Worm (Caenorhabditis elegans): Measurements from ENCODE around the gene C33A12.3.

The C33A12.3 gene

ce11 chrIV:9477135-9477928, 35.5 kb downstream of the C33A12.3 start, which contains the start of gene wrt-3 (continued):
- TF ChIP-seq nhr-48 (tag; optimal IDR thresholded peaks at IDR 0.05): peak; percentile 76
- TF ChIP-seq zfp-2 (tag; optimal IDR thresholded peaks at IDR 0.05): peak; percentile 46
- peak; percentile 93 for TF ChIP-seq arid-1 (GFP tag; conservative IDR thresholded peaks at IDR 0.05)
- TF ChIP-seq spr-1 (tag; optimal IDR thresholded peaks at IDR 0.05): peak; percentile 74
- TF ChIP-seq ceh-44 (GFP tag; IDR thresholded peaks at IDR 0.05): peak; percentile 88; the same call in 1 of the 2 replicates
- peak; percentile 99 for TF ChIP-seq dmd-8 (GFP tag; IDR thresholded peaks at IDR 0.05)
- TF ChIP-seq sdz-12 (GFP tag; optimal IDR thresholded peaks at IDR 0.05): peak; percentile 93
- TF ChIP-seq T20F7.1 (GFP tag; optimal IDR thresholded peaks at IDR 0.05): peak; percentile 68
- TF ChIP-seq Y105C5A.15 (GFP tag; IDR thresholded peaks at IDR 0.05): peak; percentile 94
- TF ChIP-seq F44E2.7 (GFP tag; IDR thresholded peaks at IDR 0.05): peak; percentile 97
- peak; percentile 91 for TF ChIP-seq pha-4 (GFP tag; IDR thresholded peaks at IDR 0.05)
- TF ChIP-seq pha-4 (tag; optimal IDR thresholded peaks at IDR 0.05): no peak
- TF ChIP-seq unc-130 (GFP tag; optimal IDR thresholded peaks at IDR 0.05): peak; percentile 67
- TF ChIP-seq snpc-1.2 (GFP tag; IDR thresholded peaks at IDR 0.05): peak; percentile 96
- peak; percentile 13 for TF ChIP-seq nhr-28 (tag; optimal IDR thresholded peaks at IDR 0.05)
- TF ChIP-seq Y5F2A.4 (GFP tag; optimal IDR thresholded peaks at IDR 0.05): peak; percentile 89
- TF ChIP-seq madf-5 (GFP tag; IDR thresholded peaks at IDR 0.05): peak; percentile 89 to 92
- TF ChIP-seq zfp-3 (GFP tag; conservative IDR thresholded peaks at IDR 0.05): 0 out of 2 replicates have a peak, but pooled peaks have one; percentile 74
- TF ChIP-seq daf-8 (GFP tag; IDR thresholded peaks at IDR 0.05): no peak
- peak; percentile 80 for TF ChIP-seq lir-3 (tag; optimal IDR thresholded peaks at IDR 0.05)
- peak; percentile 79 for TF ChIP-seq tra-1 (GFP tag; IDR thresholded peaks at IDR 0.05)

ce11 chrIV:9469293-9469692, 43.5 kb downstream of the C33A12.3 start:
- TF ChIP-seq daf-8 (GFP tag; IDR thresholded peaks at IDR 0.05): no peak
- TF ChIP-seq nhr-10 (tag; optimal IDR thresholded peaks at IDR 0.05): no peak
- no peak for TF ChIP-seq mxl-3 (GFP tag; optimal IDR thresholded peaks at IDR 0.05)
- no peak for TF ChIP-seq zip-2 (tag; optimal IDR thresholded peaks at IDR 0.05)
- TF ChIP-seq dmd-6 (GFP tag; IDR thresholded peaks at IDR 0.05): no peak
- TF ChIP-seq ceh-28 (tag; optimal IDR thresholded peaks at IDR 0.05): no peak
- no peak for TF ChIP-seq mdt-29 (GFP tag; IDR thresholded peaks at IDR 0.05)
- TF ChIP-seq snpc-1.2 (GFP tag; IDR thresholded peaks at IDR 0.05): no peak
- no peak for TF ChIP-seq spr-1 (tag; optimal IDR thresholded peaks at IDR 0.05)
- no peak for TF ChIP-seq lin-1 (GFP tag; IDR thresholded peaks at IDR 0.05)
- TF ChIP-seq F44E2.7 (GFP tag; IDR thresholded peaks at IDR 0.05): no peak
- TF ChIP-seq lin-15B (tag; optimal IDR thresholded peaks at IDR 0.05): no peak
- no peak for TF ChIP-seq egl-27 (tag; optimal IDR thresholded peaks at IDR 0.05)
- TF ChIP-seq dve-1 (tag; optimal IDR thresholded peaks at IDR 0.05; ENCODE audit: insufficient read depth): no peak
- no peak for TF ChIP-seq lin-29 (GFP tag; IDR thresholded peaks at IDR 0.05)
- TF ChIP-seq hmg-1.1 (GFP tag; IDR thresholded peaks at IDR 0.05): no peak
- no peak for TF ChIP-seq madf-5 (GFP tag; IDR thresholded peaks at IDR 0.05)
- TF ChIP-seq mes-2 (tag; optimal IDR thresholded peaks at IDR 0.05; ENCODE audit: poor library complexity, severe bottlenecking): no peak
- TF ChIP-seq lin-39 (tag; optimal IDR thresholded peaks at IDR 0.05): no peak

- TF ChIP-seq ceh-82 (tag; optimal IDR thresholded peaks at IDR 0.05) (no peak), nhr-48 (tag; optimal IDR thresholded peaks at IDR 0.05) (no peak), mdl-1 (tag; optimal IDR thresholded peaks at IDR 0.05) (no peak), fos-1 (tag; optimal IDR thresholded peaks at IDR 0.05) (no peak)
These were observed 45.4 kb downstream of the C33A12.3 start, which contains the start of gene F38E11.6 for ce11 chrIV:9467418-9467817. Gene F38E11.6 (minus strand): TSS chrIV:9467518.
